Worm (Caenorhabditis elegans): ENCODE results near the gene F48G7.8.

F48G7.8 gene

ce11 chrV:627585-627984 lies at the start of gene F48G7.8:
F48G7.8 (minus strand) TSS chrV:627685.
- TF ChIP-seq fkh-10 (GFP tag; optimal IDR thresholded peaks at IDR 0.05) (no peak), fax-1 (tag; optimal IDR thresholded peaks at IDR 0.05) (no peak), mec-3 (tag; optimal IDR thresholded peaks at IDR 0.05; ENCODE audit: borderline replicate concordance) (no peak), nfya-1 (tag; optimal IDR thresholded peaks at IDR 0.05) (no peak)

ce11 chrV:676550-677084 lies 49.1 kb upstream of the F48G7.8 start, which contains the start of the genes fbxa-72 and srx-21:
fbxa-72 (minus strand) TSS chrV:676753.
srx-21 (plus strand) TSS chrV:677034.
- TF ChIP-seq ceh-18 (tag; optimal IDR thresholded peaks at IDR 0.05) = no peak
- TF ChIP-seq ref-2 (tag; optimal IDR thresholded peaks at IDR 0.05) = no peak
- no peak for TF ChIP-seq elt-4 (tag; optimal IDR thresholded peaks at IDR 0.05)
- TF ChIP-seq ceh-30 (tag; optimal IDR thresholded peaks at IDR 0.05) = no peak
- TF ChIP-seq ztf-16 (tag; optimal IDR thresholded peaks at IDR 0.05) = no peak
- no peak for TF ChIP-seq ceh-6 (GFP tag; optimal IDR thresholded peaks at IDR 0.05)
- TF ChIP-seq hlh-13 (GFP tag; optimal IDR thresholded peaks at IDR 0.05) = no peak
- TF ChIP-seq sox-2 (GFP tag; IDR thresholded peaks at IDR 0.05) = no peak
- TF ChIP-seq pqm-1 (tag; optimal IDR thresholded peaks at IDR 0.05) = no peak
- no peak for TF ChIP-seq fax-1 (tag; optimal IDR thresholded peaks at IDR 0.05)
- TF ChIP-seq unc-86 (tag; optimal IDR thresholded peaks at IDR 0.05) = no peak
- no peak for TF ChIP-seq madf-2 (tag; optimal IDR thresholded peaks at IDR 0.05)
- no peak for TF ChIP-seq dmd-4 (tag; optimal IDR thresholded peaks at IDR 0.05; ENCODE audit: borderline replicate concordance)

DNA sequence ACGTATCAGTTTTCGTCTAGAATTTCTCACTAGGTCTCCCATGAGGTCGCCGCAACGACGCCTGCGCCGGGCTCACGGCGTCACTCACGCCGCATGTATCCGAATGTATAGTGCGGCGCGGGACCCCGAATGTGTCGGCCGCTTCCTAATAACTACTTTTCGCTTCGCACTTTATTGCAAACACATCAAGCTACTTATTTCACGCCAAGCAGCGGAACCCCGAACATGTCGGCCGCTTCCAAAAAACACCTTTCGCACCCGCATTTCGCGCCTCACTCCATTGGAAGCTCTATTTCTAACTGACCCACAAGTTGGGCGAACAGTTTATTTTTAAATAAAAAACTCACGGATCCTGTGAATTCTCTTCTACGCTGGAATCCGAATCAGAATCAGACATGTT lies 48.6 kb upstream of the F48G7.8 start:
- TF ChIP-seq mec-3 (tag; optimal IDR thresholded peaks at IDR 0.05; ENCODE audit: borderline replicate concordance) (no peak), ceh-19 (GFP tag; optimal IDR thresholded peaks at IDR 0.05) (no peak), dve-1 (tag; optimal IDR thresholded peaks at IDR 0.05) (no peak), unc-86 (tag; optimal IDR thresholded peaks at IDR 0.05) (no peak), ceh-48 (tag; optimal IDR thresholded peaks at IDR 0.05) (no peak), ceh-31 (tag; optimal IDR thresholded peaks at IDR 0.05) (no peak), elt-4 (tag; optimal IDR thresholded peaks at IDR 0.05) (no peak), eyg-1 (tag; optimal IDR thresholded peaks at IDR 0.05) (no peak), ceh-14 (tag; optimal IDR thresholded peaks at IDR 0.05) (no peak), pag-3 (tag; optimal IDR thresholded peaks at IDR 0.05; ENCODE audit: borderline replicate concordance) (no peak), sdc-2 (tag; optimal IDR thresholded peaks at IDR 0.05) (no peak)

DNA sequence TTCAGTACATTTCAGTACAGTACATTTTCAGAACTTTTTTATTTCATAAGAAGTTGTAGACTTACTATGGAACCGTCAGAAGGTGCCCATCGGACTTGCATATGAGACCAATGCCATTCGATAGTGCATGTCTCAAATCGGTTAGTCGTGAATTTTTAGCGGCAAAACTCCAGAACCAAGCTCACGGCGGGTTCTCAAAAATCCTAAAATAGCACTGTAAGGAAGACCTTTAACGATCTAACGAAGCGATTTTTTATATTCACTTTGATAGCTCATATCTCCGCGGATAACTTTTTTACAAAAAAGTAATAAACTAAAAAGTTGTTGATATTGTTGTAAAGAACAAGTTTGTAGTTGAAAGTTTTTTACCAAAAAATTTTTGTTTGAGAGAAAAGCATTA lies 46.7 kb upstream of the F48G7.8 start, which contains the start of gene sru-25:
sru-25 (minus strand) TSS at position 101 of the 400 bp plus-strand sequence.
- no peak for TF ChIP-seq C38D4.7 (GFP tag; optimal IDR thresholded peaks at IDR 0.05)
- no peak for TF ChIP-seq hlh-13 (GFP tag; optimal IDR thresholded peaks at IDR 0.05)
- no peak for TF ChIP-seq pha-2 (tag; optimal IDR thresholded peaks at IDR 0.05)
- no peak for TF ChIP-seq ceh-18 (tag; optimal IDR thresholded peaks at IDR 0.05)
- no peak for TF ChIP-seq zip-5 (tag; optimal IDR thresholded peaks at IDR 0.05)
- TF ChIP-seq unc-42 (tag; optimal IDR thresholded peaks at IDR 0.05) = no peak
- no peak for TF ChIP-seq C08G9.2 (tag; optimal IDR thresholded peaks at IDR 0.05)
- TF ChIP-seq dve-1 (tag; optimal IDR thresholded peaks at IDR 0.05) = no peak

DNA sequence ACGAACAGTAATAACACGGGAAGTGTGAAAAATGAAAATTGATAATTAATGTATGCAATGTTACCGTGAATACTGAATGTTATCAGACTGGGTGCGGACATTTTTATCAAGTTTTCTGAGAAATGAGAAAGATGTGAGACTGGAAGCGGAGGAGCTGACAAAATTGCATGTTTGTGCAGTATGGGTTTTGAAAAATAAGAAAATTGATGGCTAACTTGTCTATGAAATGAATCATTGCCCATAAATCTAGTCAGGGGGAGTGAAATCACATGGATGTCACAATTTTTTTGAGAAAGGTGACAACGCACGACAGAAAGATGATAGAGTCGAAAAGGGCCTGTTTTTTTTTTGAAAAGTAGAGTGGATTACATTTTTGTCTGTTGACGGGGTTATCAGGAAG lies 43.9 kb upstream of the F48G7.8 start, which contains the start of gene sru-24:
sru-24 (minus strand) TSS at position 101 of the 400 bp plus-strand sequence.
- TF ChIP-seq ceh-18 (tag; optimal IDR thresholded peaks at IDR 0.05) (no peak), ceh-34 (tag; optimal IDR thresholded peaks at IDR 0.05) (no peak), ceh-45 (GFP tag; IDR thresholded peaks at IDR 0.05) (no peak), elt-4 (tag; optimal IDR thresholded peaks at IDR 0.05) (no peak), lim-6 (tag; optimal IDR thresholded peaks at IDR 0.05) (no peak), dmd-4 (tag; optimal IDR thresholded peaks at IDR 0.05; ENCODE audit: borderline replicate concordance) (no peak), pqm-1 (tag; optimal IDR thresholded peaks at IDR 0.05) (no peak), gmeb-2 (tag; optimal IDR thresholded peaks at IDR 0.05) (no peak), ttx-3 (tag; optimal IDR thresholded peaks at IDR 0.05) (no peak), rnt-1 (tag; optimal IDR thresholded peaks at IDR 0.05) (no peak), fkh-10 (GFP tag; optimal IDR thresholded peaks at IDR 0.05) (no peak), K02D7.2 (tag; optimal IDR thresholded peaks at IDR 0.05) (no peak), pha-2 (tag; optimal IDR thresholded peaks at IDR 0.05) (no peak), lin-11 (tag; optimal IDR thresholded peaks at IDR 0.05) (no peak), Y22D7AL.16 (tag; optimal IDR thresholded peaks at IDR 0.05) (no peak), madf-2 (tag; optimal IDR thresholded peaks at IDR 0.05) (no peak)
